Fruit fly (Drosophila melanogaster): ENCODE measurements around the gene Lamtor4.

DNA sequence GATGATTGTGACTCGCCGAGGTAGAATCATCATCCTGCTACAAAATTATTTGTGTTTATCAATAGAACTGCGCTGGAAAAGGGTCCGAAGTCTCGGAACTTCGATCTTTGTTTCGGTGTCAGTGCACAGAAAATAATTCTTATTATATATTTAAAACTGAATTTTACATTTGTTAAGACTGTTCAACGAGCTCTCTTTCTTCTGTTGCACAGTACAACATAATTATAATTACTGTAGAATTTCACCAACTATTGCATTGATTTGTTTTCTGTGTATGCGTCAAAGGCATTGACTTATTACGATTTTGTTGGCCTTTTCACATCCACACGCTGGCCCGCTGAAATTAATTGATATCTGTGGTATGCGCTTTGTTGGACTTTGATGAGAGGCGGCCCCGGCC is 33.2 kb upstream of the Lamtor4 start:
- no peak for TF ChIP-seq CG8478 (optimal IDR thresholded peaks at IDR 0.05)
- no peak for TF ChIP-seq pan (optimal IDR thresholded peaks at IDR 0.05)
- TF ChIP-seq psq (optimal IDR thresholded peaks at IDR 0.05), result no peak
